Worm (Caenorhabditis elegans) whole organism, L4/young adult: ENCODE data around the gene hsd-3.

Source experiments
- W03F9.2 ChIP-seq: fragments of 150-350 bp; optimal IDR thresholded peaks from 2 replicates; lab custom pipeline; 2014; ENCODE audit warnings: missing biosample characterization, missing genetic modification characterization
- dao-5 ChIP-seq: sonication (generic microtip); optimal IDR thresholded peaks from 2 replicates; lab custom pipeline; 2016; ENCODE audit warnings: missing genotype, missing genetic modification characterization, moderate library complexity, missing compliant biosample characterization
- him-1 ChIP-seq: sonication (generic microtip); optimal IDR thresholded peaks from 2 replicates; lab custom pipeline; 2016; ENCODE audit warnings: missing genotype, missing genetic modification reagents, missing genetic modification characterization, missing compliant biosample characterization

DNA sequence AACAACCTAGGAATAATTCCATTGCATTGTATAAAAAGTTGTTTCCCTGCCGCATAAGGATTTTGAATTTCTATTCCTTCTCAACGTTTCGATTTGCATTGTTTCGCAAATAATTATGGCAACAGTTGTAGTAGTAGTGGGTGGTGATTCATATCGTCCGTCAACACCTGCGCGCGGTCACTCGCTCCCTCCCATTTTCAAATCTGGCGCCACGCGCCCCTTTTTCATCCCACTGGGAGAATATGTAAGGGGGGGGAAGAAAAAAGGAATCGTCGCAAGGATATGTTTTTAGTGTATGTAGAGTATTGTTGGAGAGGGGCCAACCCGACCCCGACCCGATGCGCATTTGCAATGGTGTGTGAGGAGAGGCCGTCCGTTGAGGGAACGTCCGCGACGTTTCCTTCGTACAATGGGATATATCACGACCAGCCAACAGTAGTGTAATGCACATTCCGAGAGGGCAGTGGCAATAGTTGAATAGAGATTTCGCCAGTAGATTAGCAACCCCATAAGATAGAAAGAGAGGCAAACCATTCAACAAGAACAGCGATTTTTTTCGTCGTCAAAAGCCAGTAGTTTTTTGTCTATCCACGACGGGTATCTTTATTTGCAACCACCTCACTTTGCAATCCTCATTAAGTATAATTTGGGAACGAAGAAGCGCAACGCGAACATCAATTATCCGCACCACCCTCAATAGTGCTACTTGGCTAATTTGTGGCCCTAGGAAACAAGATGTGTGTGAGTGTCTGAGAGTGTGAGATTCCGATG, 48.0 kb upstream of the hsd-3 start:
- no peak for TF ChIP-seq W03F9.2
- TF ChIP-seq him-1 = no peak
- no peak for TF ChIP-seq dao-5 (tag; lab: Kevin White, UChicago)
